Fruit fly (Drosophila melanogaster) whole organism, prepupa: ENCODE data around the gene HtrA2.
A peak's percentile ranks its signal among the peaks of the same experiment; 100 is the strongest.

Source experiments
- Blimp-1 ChIP-seq: fragments of 200-800 bp; sonication (Bioruptor generic); optimal IDR thresholded peaks from 3 replicates; lab custom pipeline; 2017; ENCODE audit warnings: missing biosample characterization, missing genetic modification characterization, mild to moderate bottlenecking, moderate library complexity, missing genetic modification reagents
- CG11762 ChIP-seq: fragments of 200-800 bp; sonication (Bioruptor generic); optimal IDR thresholded peaks from 3 replicates; lab custom pipeline; 2016; ENCODE audit warnings: missing biosample characterization, missing genetic modification characterization; ENCODE audit not compliant: insufficient read depth
- CG15336 ChIP-seq: fragments of 200-800 bp; sonication (Bioruptor generic); IDR thresholded peaks from 2 replicates; pipeline ENCODE4 v1.3.6; 2022; ENCODE audit warnings: missing biosample characterization, missing genetic modification characterization
- CG1621 ChIP-seq: fragments of 200-800 bp; sonication (Bioruptor generic); optimal IDR thresholded peaks from 3 replicates; lab custom pipeline; 2018; ENCODE audit warnings: missing biosample characterization, mild to moderate bottlenecking, missing genetic modification characterization
- CG31627 ChIP-seq: fragments of 200-800 bp; sonication (Bioruptor generic); optimal IDR thresholded peaks from 3 replicates; lab custom pipeline; 2016; ENCODE audit warnings: missing biosample characterization, missing genetic modification characterization
- CG32006 ChIP-seq: fragments of 200-800 bp; sonication (Bioruptor generic); optimal IDR thresholded peaks from 3 replicates; lab custom pipeline; 2017; ENCODE audit warnings: missing biosample characterization, mild to moderate bottlenecking, missing genetic modification characterization
- CG34406 ChIP-seq: fragments of 200-800 bp; sonication (Bioruptor generic); optimal IDR thresholded peaks from 3 replicates; lab custom pipeline; 2016; ENCODE audit warnings: missing biosample characterization, missing genetic modification characterization
- CG3919 ChIP-seq: fragments of 200-800 bp; sonication (Bioruptor generic); optimal IDR thresholded peaks from 3 replicates; lab custom pipeline; 2016; ENCODE audit warnings: missing biosample characterization, missing genetic modification characterization
- CG6163 ChIP-seq: fragments of 200-800 bp; sonication (Bioruptor generic); IDR thresholded peaks from 3 replicates; pipeline ENCODE4 v1.3.6; 2022; ENCODE audit warnings: missing biosample characterization, missing genetic modification characterization
- CG6792 ChIP-seq: fragments of 200-800 bp; sonication (Bioruptor generic); optimal IDR thresholded peaks from 3 replicates; lab custom pipeline; 2016; ENCODE audit warnings: missing biosample characterization, missing genetic modification characterization
- CG6808 ChIP-seq: fragments of 200-800 bp; sonication (Bioruptor generic); optimal IDR thresholded peaks from 3 replicates; lab custom pipeline; 2017; ENCODE audit warnings: missing biosample characterization, missing genetic modification characterization, mild to moderate bottlenecking, moderate library complexity, missing genetic modification reagents
- CG7368 ChIP-seq: fragments of 200-800 bp; sonication (Bioruptor generic); optimal IDR thresholded peaks from 3 replicates; lab custom pipeline; 2016; ENCODE audit warnings: missing biosample characterization, missing genetic modification characterization
- CG8319 ChIP-seq: fragments of 200-800 bp; sonication (Bioruptor generic); optimal IDR thresholded peaks from 3 replicates; lab custom pipeline; 2016; ENCODE audit warnings: missing biosample characterization, missing genetic modification characterization
- CG9139 ChIP-seq: fragments of 200-800 bp; sonication (Bioruptor generic); optimal IDR thresholded peaks from 3 replicates; lab custom pipeline; 2017; ENCODE audit warnings: missing biosample characterization, mild to moderate bottlenecking, missing genetic modification characterization
- Eip75B ChIP-seq: fragments of 200-800 bp; sonication (Bioruptor generic); optimal IDR thresholded peaks from 3 replicates; lab custom pipeline; 2016; ENCODE audit warnings: missing biosample characterization, missing genetic modification characterization
- Eip78C ChIP-seq: fragments of 200-800 bp; sonication (Bioruptor generic); peaks from one replicate; lab custom pipeline; 2016; ENCODE audit warnings: missing biosample characterization, missing genetic modification characterization
- Ets21C ChIP-seq: fragments of 200-800 bp; sonication (Bioruptor generic); optimal IDR thresholded peaks from 3 replicates; lab custom pipeline; 2016; ENCODE audit warnings: missing biosample characterization, missing genetic modification characterization
- Ets96B ChIP-seq: fragments of 200-800 bp; optimal IDR thresholded peaks from 2 replicates; lab custom pipeline; 2019; ENCODE audit warnings: missing biosample characterization, mild to moderate bottlenecking, missing genetic modification characterization, moderate library complexity
- Gug ChIP-seq: fragments of 200-800 bp; sonication (Bioruptor generic); IDR thresholded peaks from 2 replicates; pipeline ENCODE4 v1.3.6; 2022; ENCODE audit warnings: missing biosample characterization, missing genetic modification characterization
- Hr39 ChIP-seq: fragments of 200-800 bp; sonication (Bioruptor generic); optimal IDR thresholded peaks from 2 replicates; lab custom pipeline; 2016; ENCODE audit warnings: missing biosample characterization, missing genetic modification characterization
- Lpt ChIP-seq: fragments of 200-800 bp; sonication (Bioruptor generic); optimal IDR thresholded peaks from 3 replicates; lab custom pipeline; 2016; ENCODE audit warnings: missing biosample characterization, missing genetic modification characterization
- Met ChIP-seq: fragments of 200-800 bp; sonication (Bioruptor generic); optimal IDR thresholded peaks from 3 replicates; lab custom pipeline; 2016; ENCODE audit warnings: missing biosample characterization, missing genetic modification characterization
- OdsH ChIP-seq: fragments of 200-800 bp; sonication (Bioruptor generic); optimal IDR thresholded peaks from 3 replicates; lab custom pipeline; 2016; ENCODE audit warnings: missing biosample characterization, missing genetic modification characterization
- Smox ChIP-seq: fragments of 200-800 bp; sonication (Bioruptor generic); optimal IDR thresholded peaks from 3 replicates; lab custom pipeline; 2016; ENCODE audit warnings: missing biosample characterization, missing genetic modification characterization
- Sox102F ChIP-seq: fragments of 200-800 bp; sonication (Bioruptor generic); optimal IDR thresholded peaks from 2 replicates; lab custom pipeline; 2016; ENCODE audit warnings: missing biosample characterization, mild to moderate bottlenecking, missing genetic modification characterization
- acj6 ChIP-seq: fragments of 200-800 bp; sonication (Bioruptor generic); optimal IDR thresholded peaks from 3 replicates; lab custom pipeline; 2016; ENCODE audit warnings: missing biosample characterization, missing genetic modification characterization
- cyc ChIP-seq: fragments of 200-800 bp; sonication (Bioruptor generic); optimal IDR thresholded peaks from 3 replicates; lab custom pipeline; 2016; ENCODE audit warnings: missing biosample characterization, missing genetic modification characterization
- dac ChIP-seq: fragments of 200-800 bp; sonication (Bioruptor generic); optimal IDR thresholded peaks from 2 replicates; lab custom pipeline; 2017; ENCODE audit warnings: missing biosample characterization, mild to moderate bottlenecking, missing genetic modification characterization
- dsx ChIP-seq: fragments of 200-800 bp; optimal IDR thresholded peaks from 3 replicates; lab custom pipeline; 2019; ENCODE audit warnings: missing biosample characterization, mild to moderate bottlenecking, missing genetic modification characterization, moderate library complexity; ENCODE audit not compliant: poor library complexity, severe bottlenecking
- esn ChIP-seq: fragments of 200-800 bp; sonication (Bioruptor generic); optimal IDR thresholded peaks from 2 replicates; lab custom pipeline; 2016; ENCODE audit warnings: missing biosample characterization, mild to moderate bottlenecking, missing genetic modification characterization, moderate library complexity
- fd59A ChIP-seq: fragments of 200-800 bp; sonication (Bioruptor generic); optimal IDR thresholded peaks from 2 replicates; lab custom pipeline; 2017; ENCODE audit warnings: missing biosample characterization, mild to moderate bottlenecking, missing genetic modification characterization, missing genetic modification reagents
- lz ChIP-seq: fragments of 200-800 bp; sonication (Bioruptor generic); optimal IDR thresholded peaks from 3 replicates; lab custom pipeline; 2016; ENCODE audit warnings: missing biosample characterization, missing genetic modification characterization
- pdm3 ChIP-seq: fragments of 200-800 bp; sonication (Bioruptor generic); optimal IDR thresholded peaks from 3 replicates; lab custom pipeline; 2016; ENCODE audit warnings: missing biosample characterization, missing genetic modification characterization
- spab ChIP-seq: fragments of 200-800 bp; sonication (Bioruptor generic); optimal IDR thresholded peaks from 2 replicates; lab custom pipeline; 2017; ENCODE audit warnings: missing biosample characterization, mild to moderate bottlenecking, missing genetic modification characterization, missing genetic modification reagents
- svp ChIP-seq: fragments of 200-800 bp; sonication (Bioruptor generic); peaks from one replicate; lab custom pipeline; 2016; ENCODE audit warnings: missing biosample characterization, missing genetic modification characterization
- topi ChIP-seq: fragments of 200-800 bp; sonication (Bioruptor generic); optimal IDR thresholded peaks from 3 replicates; lab custom pipeline; 2016; ENCODE audit warnings: missing biosample characterization, missing genetic modification characterization
- vri ChIP-seq: fragments of 200-800 bp; sonication (Bioruptor generic); optimal IDR thresholded peaks from 3 replicates; lab custom pipeline; 2016; ENCODE audit warnings: missing biosample characterization, mild to moderate bottlenecking, missing genetic modification characterization

HtrA2 gene

dm6 chr3R:14496385-14496784, 15.1 kb downstream of the HtrA2 start (continued):
- TF ChIP-seq Sox102F (GFP tag; lab: Kevin White, UChicago) (peak; percentile 55), Hr39 (peak; percentile 44), CG1621 (tag; lab: Kevin White, UChicago) (no peak), CG7368 (GFP tag; lab: Kevin White, UChicago) (no peak), CG8319 (GFP tag; lab: Kevin White, UChicago) (no peak), Smox (GFP tag; lab: Kevin White, UChicago) (peak; percentile 27), pdm3 (GFP tag; lab: Kevin White, UChicago) (peak; percentile 16), lz (GFP tag; lab: Kevin White, UChicago) (peak; percentile 21), Met (GFP tag; lab: Kevin White, UChicago) (peak; percentile 48), dsx (GFP tag; lab: Kevin White, UChicago) (no peak), spab (GFP tag; lab: Kevin White, UChicago) (no peak), fd59A (GFP tag; lab: Kevin White, UChicago) (no peak), Ets96B (tag; lab: Kevin White, UChicago) (no peak), Eip75B (GFP tag; lab: Kevin White, UChicago) (peak; percentile 33), Eip78C (GFP tag; lab: Kevin White, UChicago) (peak; percentile 86), OdsH (GFP tag; lab: Kevin White, UChicago) (peak; percentile 17), CG9139 (GFP tag; lab: Kevin White, UChicago) (no peak), Ets21C (GFP tag; lab: Kevin White, UChicago) (peak; percentile 16), vri (GFP tag; lab: Kevin White, UChicago) (no peak), CG11762 (GFP tag; lab: Kevin White, UChicago) (no peak), Lpt (GFP tag; lab: Kevin White, UChicago) (no peak), acj6 (no peak), CG15336 (GFP tag; lab: Robert Waterston, UW) (peak; percentile 40; the same call in 1 of the 2 replicates), CG6792 (GFP tag; lab: Kevin White, UChicago) (no peak), CG6163 (GFP tag; lab: Robert Waterston, UW) (0 out of 3 replicates have a peak, but pooled peaks have one; percentile 42), dac (GFP tag; lab: Kevin White, UChicago) (no peak), topi (peak; percentile 42), CG32006 (GFP tag; lab: Kevin White, UChicago) (peak; percentile 24), CG31627 (GFP tag; lab: Kevin White, UChicago) (peak; percentile 44), CG3919 (GFP tag; lab: Kevin White, UChicago) (peak; percentile 32)

- peak; percentile 81 for TF ChIP-seq svp (GFP tag; lab: Kevin White, UChicago)
- TF ChIP-seq Gug (GFP tag; lab: Robert Waterston, UW), result no peak
- no peak for TF ChIP-seq CG6808 (GFP tag; lab: Kevin White, UChicago)
- TF ChIP-seq Hr39, result peak; percentile 37
- TF ChIP-seq Ets96B (tag; lab: Kevin White, UChicago), result no peak
- peak; percentile 59 for TF ChIP-seq esn
- peak; percentile 36 for TF ChIP-seq topi
- TF ChIP-seq lz (GFP tag; lab: Kevin White, UChicago), result peak; percentile 48
- TF ChIP-seq Sox102F (GFP tag; lab: Kevin White, UChicago), result peak; percentile 48
- peak; percentile 58 for TF ChIP-seq Met (GFP tag; lab: Kevin White, UChicago)
- TF ChIP-seq Smox (GFP tag; lab: Kevin White, UChicago), result peak; percentile 52
- TF ChIP-seq OdsH (GFP tag; lab: Kevin White, UChicago), result peak; percentile 5
- TF ChIP-seq Eip78C (GFP tag; lab: Kevin White, UChicago), result peak; percentile 48
- TF ChIP-seq CG6792 (GFP tag; lab: Kevin White, UChicago), result peak; percentile 26
- TF ChIP-seq cyc, result peak; percentile 36
- peak; percentile 10 for TF ChIP-seq Blimp-1 (GFP tag; lab: Kevin White, UChicago)
- peak; percentile 14 for TF ChIP-seq Ets21C (GFP tag; lab: Kevin White, UChicago)
- TF ChIP-seq CG8319 (GFP tag; lab: Kevin White, UChicago), result no peak
- TF ChIP-seq CG31627 (GFP tag; lab: Kevin White, UChicago), result peak; percentile 49
- peak; percentile 33 for TF ChIP-seq CG34406 (GFP tag; lab: Kevin White, UChicago)
Observed at dm6 chr3R:14493936-14494335, 17.6 kb downstream of the HtrA2 start.
